Worm (Caenorhabditis elegans) whole organism, L4 larva: ENCODE data around the gene srg-21.
A peak's percentile ranks its signal among the peaks of the same experiment; 100 is the strongest.

Experiments
- F49E8.2 ChIP-seq: sonication (generic microtip); optimal IDR thresholded peaks from 2 replicates; lab custom pipeline; 2016; ENCODE audit warnings: missing compliant biosample characterization, mild to moderate bottlenecking, missing genetic modification characterization, borderline replicate concordance
- aha-1 ChIP-seq: fragments of 150-350 bp; peaks from one replicate; lab custom pipeline; 2014; ENCODE audit warnings: missing biosample characterization, missing genetic modification characterization
- arid-1 ChIP-seq: fragments of 200-800 bp; sonication (Bioruptor generic); conservative IDR thresholded peaks from 2 replicates; pipeline ENCODE4 v1.3.6; 2022; ENCODE audit warnings: missing genetic modification reagents, missing genetic modification characterization, missing compliant biosample characterization
- ceh-44 ChIP-seq: fragments of 200-800 bp; sonication (Bioruptor generic); IDR thresholded peaks from 2 replicates; pipeline ENCODE4 v1.3.6; 2022; ENCODE audit warnings: missing genetic modification reagents, missing genetic modification characterization, missing compliant biosample characterization
- ceh-62 ChIP-seq: sonication (generic microtip); optimal IDR thresholded peaks from 2 replicates; lab custom pipeline; 2017; ENCODE audit warnings: missing biosample characterization, missing genetic modification characterization
- daf-16 ChIP-seq, 3 experiments: sonication (generic microtip); optimal IDR thresholded peaks; 2 replicates each; lab custom pipeline; 2016 to 2017; ENCODE audit warnings: missing genetic modification characterization in 3 of 3, missing genetic modification reagents in 3 of 3, mild to moderate bottlenecking in 2 of 3, missing compliant biosample characterization in 2 of 3, missing biosample characterization in 1 of 3, moderate library complexity in 1 of 3
- dmd-8 ChIP-seq: fragments of 200-800 bp; sonication (Bioruptor generic); IDR thresholded peaks from 2 replicates; pipeline ENCODE4 v1.3.6; 2022; ENCODE audit warnings: missing genetic modification characterization, missing compliant biosample characterization
- dpl-1 ChIP-seq: fragments of 150-350 bp; optimal IDR thresholded peaks from 2 replicates; lab custom pipeline; 2014; ENCODE audit warnings: missing biosample characterization, missing genetic modification reagents, missing genetic modification characterization
- egl-43 ChIP-seq: fragments of 200-800 bp; sonication (Bioruptor generic); IDR thresholded peaks from 2 replicates; pipeline ENCODE4 v1.3.6; 2022; ENCODE audit warnings: missing genetic modification reagents, missing genetic modification characterization, missing compliant biosample characterization
- hmg-1.1 ChIP-seq: fragments of 200-800 bp; sonication (Bioruptor generic); IDR thresholded peaks from 2 replicates; pipeline ENCODE4 v1.3.6; 2022; ENCODE audit warnings: missing genetic modification reagents, missing genetic modification characterization, missing compliant biosample characterization
- lin-1 ChIP-seq: fragments of 200-800 bp; sonication (Bioruptor generic); IDR thresholded peaks from 2 replicates; pipeline ENCODE4 v1.3.6; 2022; ENCODE audit warnings: missing genetic modification reagents, missing genetic modification characterization, missing compliant biosample characterization
- lin-29 ChIP-seq: fragments of 200-800 bp; sonication (Bioruptor generic); IDR thresholded peaks from 2 replicates; pipeline ENCODE4 v1.3.6; 2022; ENCODE audit warnings: missing genetic modification reagents, missing genetic modification characterization, missing compliant biosample characterization
- lin-39 ChIP-seq: fragments of 150-350 bp; optimal IDR thresholded peaks from 2 replicates; lab custom pipeline; 2014; ENCODE audit warnings: missing biosample characterization, missing genetic modification reagents, missing genetic modification characterization
- madf-5 ChIP-seq, 2 experiments: fragments of 200-800 bp; sonication (Bioruptor generic); IDR thresholded peaks; 2 replicates each; pipeline ENCODE4 v1.3.6; 2022; ENCODE audit warnings: missing compliant biosample characterization in 2 of 2, missing genetic modification characterization in 2 of 2
- mdl-1 ChIP-seq, 2 experiments: fragments of 150-350 bp in 1 of 2; sonication (generic microtip) in 1 of 2; optimal IDR thresholded peaks; 2 replicates each; lab custom pipeline; 2014 to 2017; ENCODE audit warnings: missing biosample characterization in 2 of 2, missing genetic modification characterization in 2 of 2
- nhr-102 ChIP-seq: sonication (generic microtip); optimal IDR thresholded peaks from 2 replicates; lab custom pipeline; 2016; ENCODE audit warnings: mild to moderate bottlenecking, missing genetic modification characterization, moderate library complexity, missing compliant biosample characterization
- nhr-237 ChIP-seq: sonication (generic microtip); optimal IDR thresholded peaks from 2 replicates; lab custom pipeline; 2017; ENCODE audit warnings: missing biosample characterization, missing genetic modification characterization
- nhr-41 ChIP-seq: fragments of 200-800 bp; sonication (Bioruptor generic); IDR thresholded peaks from 2 replicates; pipeline ENCODE4 v1.3.6; 2022; ENCODE audit warnings: missing genetic modification reagents, missing genetic modification characterization, missing compliant biosample characterization
- nhr-6 ChIP-seq: fragments of 150-350 bp; optimal IDR thresholded peaks from 2 replicates; lab custom pipeline; 2014; ENCODE audit warnings: missing biosample characterization, missing genetic modification characterization
- set-16 ChIP-seq: fragments of 200-800 bp; sonication (Bioruptor generic); IDR thresholded peaks from 2 replicates; pipeline ENCODE4 v1.3.6; 2022; ENCODE audit warnings: missing genetic modification reagents, missing genetic modification characterization, missing compliant biosample characterization
- unc-62 ChIP-seq, 3 experiments: fragments of 150-350 bp in 1 of 3; sonication (generic microtip); optimal IDR thresholded peaks in 2 of 3; peaks in 1 of 3; 1 replicate in 1 of 3; 2 replicates in 2 of 3; lab custom pipeline; 2014 to 2017; ENCODE audit warnings: missing biosample characterization in 3 of 3, missing genetic modification characterization in 3 of 3, missing genetic modification reagents in 3 of 3, missing genotype in 1 of 3
- zip-11 ChIP-seq: fragments of 200-800 bp; sonication (Bioruptor generic); IDR thresholded peaks from 2 replicates; pipeline ENCODE4 v1.3.6; 2022; ENCODE audit warnings: missing genetic modification characterization, missing compliant biosample characterization
- ztf-7 ChIP-seq: fragments of 150-350 bp; optimal IDR thresholded peaks from 2 replicates; lab custom pipeline; 2014; ENCODE audit warnings: missing biosample characterization, missing genetic modification characterization

Gene srg-21

ce11 chrII:3045875-3046274, 45.3 kb downstream of the srg-21 start, which contains the start of gene sri-30:
Gene sri-30 (plus strand): TSS chrII:3046175.
- TF ChIP-seq hmg-1.1 (GFP tag; lab: Robert Waterston, UW) (no peak), unc-62 (GFP tag; optimal IDR thresholded peaks at IDR 0.05 in 1 of 2; lab: Kevin White, UChicago) (peak in 1 of 2 experiments; percentile 87), unc-62 (tag; optimal IDR thresholded peaks at IDR 0.05; lab: Kevin White, UChicago) (no peak), daf-16 (GFP tag; optimal IDR thresholded peaks at IDR 0.05; lab: Kevin White, UChicago) (no peak), daf-16 (tag; optimal IDR thresholded peaks at IDR 0.05; lab: Kevin White, UChicago) (no peak), nhr-41 (no peak), lin-39 (tag; lab: Kevin White, UChicago) (no peak), zip-11 (GFP tag; lab: Robert Waterston, UW) (no peak), ceh-44 (GFP tag; lab: Robert Waterston, UW) (no peak)

- TF ChIP-seq set-16 = peak; percentile 84
- no peak for TF ChIP-seq nhr-41
- no peak for TF ChIP-seq nhr-237
- TF ChIP-seq F49E8.2 = no peak
- TF ChIP-seq arid-1 (GFP tag; lab: Robert Waterston, UW) = no peak
- no peak for TF ChIP-seq madf-5 (GFP tag; IDR thresholded peaks at IDR 0.05; lab: Robert Waterston, UW)
- no peak for TF ChIP-seq dmd-8 (GFP tag; lab: Robert Waterston, UW)
- peak; percentile 25; the same call in 1 of the 2 replicates for TF ChIP-seq egl-43 (GFP tag; lab: Robert Waterston, UW)
Observed at ce11 chrII:3045422-3045821, 45.7 kb downstream of the srg-21 start.

- no peak for TF ChIP-seq mdl-1 (tag; optimal IDR thresholded peaks at IDR 0.05; lab: Kevin White, UChicago)
- peak in 1 of 2 experiments; percentile 13 for TF ChIP-seq unc-62 (GFP tag; optimal IDR thresholded peaks at IDR 0.05 in 1 of 2; lab: Kevin White, UChicago)
- no peak for TF ChIP-seq unc-62 (tag; optimal IDR thresholded peaks at IDR 0.05; lab: Kevin White, UChicago)
Observed at ce11 chrII:3044023-3044422, 47.1 kb downstream of the srg-21 start, which contains the start of gene sri-29. Gene sri-29 (plus strand): TSS chrII:3044323.

- no peak for TF ChIP-seq nhr-102 (tag; lab: Kevin White, UChicago)
- TF ChIP-seq aha-1 (tag; lab: Kevin White, UChicago) = no peak
- TF ChIP-seq lin-1 (GFP tag; lab: Robert Waterston, UW) = no peak
- no peak for TF ChIP-seq nhr-6
- no peak for TF ChIP-seq arid-1 (GFP tag; lab: Robert Waterston, UW)
- TF ChIP-seq lin-29 = no peak
- no peak for TF ChIP-seq ceh-62 (tag; lab: Kevin White, UChicago)
- no peak for TF ChIP-seq ztf-7 (tag; lab: Kevin White, UChicago)
Observed at ce11 chrII:3043358-3043757, 47.8 kb downstream of the srg-21 start, which contains the start of gene B0454.8. Gene B0454.8 (minus strand): TSS chrII:3043458.

ce11 chrII:3038453-3038909, 52.7 kb downstream of the srg-21 start, which contains the start of the genes B0454.26 and B0454.5:
Gene B0454.26 (minus strand): TSS chrII:3038553.
Gene B0454.5 (plus strand): TSS chrII:3038859.
- no peak for TF ChIP-seq dpl-1 (GFP tag; lab: Kevin White, UChicago)
